Fruit fly (Drosophila melanogaster) whole organism, embryonic: Measurements from ENCODE around the gene CG6912.

Experiments used
- ATbp ChIP-seq: fragments of 200-800 bp; sonication (Bioruptor generic); optimal IDR thresholded peaks from 2 replicates; lab custom pipeline; 2017; ENCODE audit warnings: missing biosample characterization, mild to moderate bottlenecking, missing genetic modification characterization, missing genetic modification reagents
- Adf1 ChIP-seq: fragments of 200-800 bp; sonication (Bioruptor generic); IDR thresholded peaks from 2 replicates; pipeline ENCODE4 v1.3.6; 2022; ENCODE audit warnings: missing biosample characterization, missing genetic modification characterization
- Antp ChIP-seq: fragments of 200-800 bp; sonication (Bioruptor generic); optimal IDR thresholded peaks from 3 replicates; lab custom pipeline; 2016; ENCODE audit warnings: missing biosample characterization, missing genetic modification characterization
- Blimp-1 ChIP-seq: fragments of 200-800 bp; sonication (Bioruptor generic); optimal IDR thresholded peaks from 3 replicates; lab custom pipeline; 2018; ENCODE audit warnings: missing biosample characterization, missing genetic modification characterization, mild to moderate bottlenecking, moderate library complexity, missing genetic modification reagents
- CG10209 ChIP-seq: fragments of 200-800 bp; sonication (Bioruptor generic); optimal IDR thresholded peaks from 3 replicates; lab custom pipeline; 2017; ENCODE audit warnings: missing biosample characterization, mild to moderate bottlenecking, missing genetic modification characterization, missing genetic modification reagents
- CG10959 ChIP-seq: fragments of 200-800 bp; sonication (Bioruptor generic); IDR thresholded peaks from 2 replicates; pipeline ENCODE4 v1.3.6; 2022; ENCODE audit warnings: missing biosample characterization, missing genetic modification characterization
- CG13424 ChIP-seq: fragments of 200-800 bp; sonication (Bioruptor generic); optimal IDR thresholded peaks from 2 replicates; lab custom pipeline; 2019; ENCODE audit warnings: missing biosample characterization, mild to moderate bottlenecking, missing genetic modification characterization, moderate library complexity
- CG14860 ChIP-seq: fragments of 200-800 bp; sonication (Bioruptor generic); IDR thresholded peaks from 3 replicates; pipeline ENCODE4 v1.3.6; 2022; ENCODE audit warnings: missing biosample characterization, missing genetic modification characterization; ENCODE audit not compliant: partially characterized antibody
- CG18619 ChIP-seq: fragments of 200-800 bp; sonication (Bioruptor generic); optimal IDR thresholded peaks from 3 replicates; lab custom pipeline; 2017; ENCODE audit warnings: missing biosample characterization, mild to moderate bottlenecking, missing genetic modification characterization
- CG2712 ChIP-seq: fragments of 200-800 bp; optimal IDR thresholded peaks from 3 replicates; lab custom pipeline; 2019; ENCODE audit warnings: missing biosample characterization, mild to moderate bottlenecking, missing genetic modification characterization, moderate library complexity
- CG2875 ChIP-seq: fragments of 200-800 bp; sonication (Bioruptor generic); optimal IDR thresholded peaks from 2 replicates; lab custom pipeline; 2017; ENCODE audit warnings: missing biosample characterization, mild to moderate bottlenecking, missing genetic modification characterization, missing genetic modification reagents
- CG6854 ChIP-seq: fragments of 200-800 bp; sonication (Bioruptor generic); optimal IDR thresholded peaks from 3 replicates; lab custom pipeline; 2017; ENCODE audit warnings: missing biosample characterization, mild to moderate bottlenecking, missing genetic modification characterization
- CG7839 ChIP-seq: fragments of 200-800 bp; sonication (Bioruptor generic); optimal IDR thresholded peaks from 3 replicates; lab custom pipeline; 2018; ENCODE audit warnings: missing biosample characterization, mild to moderate bottlenecking, missing genetic modification characterization, moderate library complexity
- CG9727 ChIP-seq: fragments of 200-800 bp; sonication (Bioruptor generic); optimal IDR thresholded peaks from 3 replicates; lab custom pipeline; 2017; ENCODE audit warnings: missing biosample characterization, mild to moderate bottlenecking, missing genetic modification characterization
- CG9932 ChIP-seq: fragments of 200-800 bp; sonication (Bioruptor generic); IDR thresholded peaks from 2 replicates; pipeline ENCODE4 v1.3.6; 2022; ENCODE audit warnings: missing biosample characterization, missing genetic modification characterization
- CrebB ChIP-seq: fragments of 200-800 bp; sonication (Bioruptor generic); optimal IDR thresholded peaks from 3 replicates; lab custom pipeline; 2018; ENCODE audit warnings: missing biosample characterization, mild to moderate bottlenecking, missing genetic modification characterization
- Doc3 ChIP-seq: fragments of 200-800 bp; sonication (Bioruptor generic); IDR thresholded peaks from 3 replicates; pipeline ENCODE4 v1.3.6; 2022; ENCODE audit warnings: missing biosample characterization, missing genetic modification characterization; ENCODE audit not compliant: partially characterized antibody
- E2f2 ChIP-seq: fragments of 200-800 bp; sonication (Bioruptor generic); IDR thresholded peaks from 2 replicates; pipeline ENCODE4 v1.3.6; 2022; ENCODE audit warnings: missing biosample characterization, missing genetic modification characterization
- ERR ChIP-seq: fragments of 200-800 bp; sonication (Bioruptor generic); optimal IDR thresholded peaks from 2 replicates; lab custom pipeline; 2016; ENCODE audit warnings: missing biosample characterization, missing genetic modification characterization
- Fer3 ChIP-seq: fragments of 200-800 bp; sonication (Bioruptor generic); optimal IDR thresholded peaks from 2 replicates; lab custom pipeline; 2018; ENCODE audit warnings: missing biosample characterization, mild to moderate bottlenecking, missing genetic modification characterization, moderate library complexity
- Nf-YA ChIP-seq: fragments of 200-800 bp; sonication (Bioruptor generic); IDR thresholded peaks from 2 replicates; pipeline ENCODE4 v1.3.6; 2022; ENCODE audit warnings: missing biosample characterization, missing genetic modification characterization
- Nf-YC ChIP-seq: fragments of 200-800 bp; optimal IDR thresholded peaks from 3 replicates; lab custom pipeline; 2019; ENCODE audit warnings: missing biosample characterization, mild to moderate bottlenecking, missing genetic modification characterization, moderate library complexity
- Optix ChIP-seq: fragments of 200-800 bp; sonication (Bioruptor generic); IDR thresholded peaks from 3 replicates; pipeline ENCODE4 v1.3.6; 2022; ENCODE audit warnings: missing biosample characterization, missing genetic modification characterization
- Poxn ChIP-seq: fragments of 200-800 bp; sonication (Bioruptor generic); IDR thresholded peaks from 2 replicates; pipeline ENCODE4 v1.3.6; 2022; ENCODE audit warnings: missing biosample characterization, missing genetic modification characterization
- Sry-δ ChIP-seq: fragments of 200-800 bp; sonication (Bioruptor generic); optimal IDR thresholded peaks from 2 replicates; lab custom pipeline; 2016; ENCODE audit warnings: missing biosample characterization, missing genetic modification characterization
- Ssrp ChIP-seq: fragments of 200-800 bp; sonication (Bioruptor generic); optimal IDR thresholded peaks from 2 replicates; lab custom pipeline; 2018; ENCODE audit warnings: missing biosample characterization, mild to moderate bottlenecking, missing genetic modification characterization, moderate library complexity
- Xrp1 ChIP-seq: fragments of 200-800 bp; sonication (Bioruptor generic); IDR thresholded peaks from 2 replicates; pipeline ENCODE4 v1.3.6; 2022; ENCODE audit warnings: missing biosample characterization, missing genetic modification characterization
- ase ChIP-seq: fragments of 200-800 bp; sonication (Bioruptor generic); IDR thresholded peaks from 3 replicates; pipeline ENCODE4 v1.3.6; 2022; ENCODE audit warnings: missing biosample characterization, missing genetic modification characterization
- btn ChIP-seq: fragments of 200-800 bp; sonication (Bioruptor generic); optimal IDR thresholded peaks from 2 replicates; lab custom pipeline; 2016; ENCODE audit warnings: missing biosample characterization, missing genetic modification characterization
- caup ChIP-seq: fragments of 200-800 bp; sonication (Bioruptor generic); optimal IDR thresholded peaks from 3 replicates; lab custom pipeline; 2017; ENCODE audit warnings: missing biosample characterization, mild to moderate bottlenecking, missing genetic modification characterization, moderate library complexity; ENCODE audit not compliant: severe bottlenecking
- cg ChIP-seq: fragments of 200-800 bp; sonication (Bioruptor generic); optimal IDR thresholded peaks from 3 replicates; lab custom pipeline; 2019; ENCODE audit warnings: missing biosample characterization, mild to moderate bottlenecking, missing genetic modification characterization, moderate library complexity
- cwo ChIP-seq: fragments of 200-800 bp; sonication (Bioruptor generic); optimal IDR thresholded peaks from 3 replicates; lab custom pipeline; 2017; ENCODE audit warnings: missing biosample characterization, missing genetic modification characterization, mild to moderate bottlenecking, moderate library complexity, missing genetic modification reagents
- dpn ChIP-seq, 2 experiments: fragments of 200-800 bp; sonication (Bioruptor generic); optimal IDR thresholded peaks; 3 replicates each; lab custom pipeline; 2016; ENCODE audit warnings: missing biosample characterization in 2 of 2, missing genetic modification characterization in 2 of 2
- dysf ChIP-seq: fragments of 200-800 bp; sonication (Bioruptor generic); IDR thresholded peaks from 3 replicates; pipeline ENCODE4 v1.3.6; 2022; ENCODE audit warnings: missing biosample characterization, missing genetic modification characterization
- grau ChIP-seq: fragments of 200-800 bp; optimal IDR thresholded peaks from 3 replicates; lab custom pipeline; 2019; ENCODE audit warnings: missing biosample characterization, mild to moderate bottlenecking, missing genetic modification characterization, moderate library complexity
- ind ChIP-seq: fragments of 200-800 bp; sonication (Bioruptor generic); optimal IDR thresholded peaks from 3 replicates; lab custom pipeline; 2016; ENCODE audit warnings: missing biosample characterization, missing genetic modification characterization
- klu ChIP-seq: fragments of 200-800 bp; sonication (Bioruptor generic); IDR thresholded peaks from 2 replicates; pipeline ENCODE4 v1.3.6; 2022; ENCODE audit warnings: missing biosample characterization, missing genetic modification characterization
- lab ChIP-seq: fragments of 200-800 bp; sonication (Bioruptor generic); optimal IDR thresholded peaks from 3 replicates; lab custom pipeline; 2017; ENCODE audit warnings: missing biosample characterization, missing genetic modification characterization, mild to moderate bottlenecking, moderate library complexity, missing genetic modification reagents
- lmd ChIP-seq: fragments of 200-800 bp; sonication (Bioruptor generic); IDR thresholded peaks from 2 replicates; pipeline ENCODE4 v1.3.6; 2022; ENCODE audit warnings: missing biosample characterization, missing genetic modification characterization
- lov ChIP-seq, 2 experiments: fragments of 200-800 bp in 1 of 2; fragments of >200 bp in 1 of 2; sonication (Bioruptor generic) in 1 of 2; IDR thresholded peaks in 1 of 2; optimal IDR thresholded peaks in 1 of 2; 2 replicates in 1 of 2; 3 replicates in 1 of 2; pipeline versions ENCODE4 v1.3.6 to Lab custom; 2017 to 2022; ENCODE audit warnings: missing biosample characterization in 1 of 2, missing genetic modification characterization in 1 of 2
- org-1 ChIP-seq: fragments of 200-800 bp; sonication (Bioruptor generic); optimal IDR thresholded peaks from 2 replicates; lab custom pipeline; 2017; ENCODE audit warnings: missing biosample characterization, missing genetic modification characterization
- peb ChIP-seq: fragments of 200-800 bp; sonication (Bioruptor generic); IDR thresholded peaks from 2 replicates; pipeline ENCODE4 v1.3.6; 2022; ENCODE audit warnings: missing biosample characterization, missing genetic modification characterization
- ro ChIP-seq: fragments of 200-800 bp; sonication (Bioruptor generic); IDR thresholded peaks from 2 replicates; pipeline ENCODE4 v1.3.6; 2022; ENCODE audit warnings: missing biosample characterization, missing genetic modification characterization
- scrt ChIP-seq: fragments of 200-800 bp; sonication (Bioruptor generic); optimal IDR thresholded peaks from 2 replicates; lab custom pipeline; 2018; ENCODE audit warnings: missing biosample characterization, mild to moderate bottlenecking, missing genetic modification characterization, moderate library complexity
- sd ChIP-seq: fragments of 200-800 bp; sonication (Bioruptor generic); optimal IDR thresholded peaks from 3 replicates; lab custom pipeline; 2018; ENCODE audit warnings: missing biosample characterization, mild to moderate bottlenecking, missing genetic modification characterization, moderate library complexity

CG6912 gene

DNA sequence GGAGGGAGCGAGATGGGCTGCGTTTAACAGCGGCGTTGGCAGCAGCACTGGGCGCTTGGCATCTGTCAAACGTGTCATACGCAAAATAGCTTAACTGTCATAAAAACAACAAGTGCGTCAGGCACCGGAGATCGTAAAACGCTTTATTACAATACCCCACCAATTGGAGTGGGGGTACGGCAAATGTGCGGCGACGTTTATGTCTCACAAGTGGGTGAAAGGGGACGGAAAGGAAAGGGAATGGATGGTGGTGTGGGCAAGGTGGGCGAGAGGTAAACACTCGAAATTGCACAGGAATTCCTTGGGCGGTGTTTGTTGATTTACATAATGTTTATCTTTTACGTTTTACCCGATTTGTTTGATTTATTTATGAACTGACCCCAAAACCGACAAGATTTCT, 6.8 kb downstream of the CG6912 start (continued):
- TF ChIP-seq scrt (GFP tag; lab: Kevin White, UChicago), result peak; percentile 16

DNA sequence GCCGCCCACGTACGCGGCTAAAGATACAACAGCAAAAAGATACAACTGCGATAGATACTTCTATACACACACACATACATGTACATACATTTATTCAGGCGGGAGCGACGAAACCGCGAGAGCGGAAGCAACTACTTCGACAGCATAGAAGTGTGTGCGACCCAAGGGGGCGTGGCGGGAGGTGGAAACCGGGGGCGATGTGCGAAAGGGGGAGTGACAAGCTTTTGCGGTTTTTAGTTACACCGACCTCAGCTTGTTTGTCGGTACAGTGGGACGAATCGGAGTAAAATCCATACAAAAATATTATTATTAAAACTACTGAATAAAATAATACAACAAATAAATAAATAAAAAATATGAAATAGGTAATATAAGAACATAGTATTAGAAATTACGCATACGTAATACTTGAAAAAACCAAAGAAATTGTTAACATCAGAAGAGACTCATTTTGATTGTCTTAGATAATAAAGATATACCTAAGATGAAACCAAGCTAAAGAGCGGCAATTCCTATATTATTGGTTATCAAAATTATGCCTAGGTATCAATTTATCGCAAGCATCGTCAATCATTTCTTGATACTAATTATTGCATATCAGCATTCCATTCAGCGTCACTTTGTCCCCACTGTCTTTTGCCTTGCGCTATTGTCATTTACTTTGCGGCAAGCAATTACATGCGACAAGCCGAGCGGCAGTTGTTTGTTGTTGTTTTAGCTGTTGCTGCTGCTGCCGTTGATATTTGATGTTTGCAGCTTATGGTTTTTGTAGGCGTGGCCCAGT, 8.0 kb downstream of the CG6912 start:
- TF ChIP-seq dpn (GFP tag; optimal IDR thresholded peaks at IDR 0.05; lab: Kevin White, UChicago) (peak in 1 of 2 experiments; percentile 33), Poxn (GFP tag; lab: Robert Waterston, UW) (no peak), Antp (GFP tag; lab: Kevin White, UChicago) (no peak), Blimp-1 (peak; percentile 16), peb (GFP tag; lab: Robert Waterston, UW) (no peak), lmd (GFP tag; lab: Robert Waterston, UW) (peak; percentile 33; the same call in 1 of the 2 replicates), CG13424 (tag; lab: Kevin White, UChicago) (peak; percentile 43), ind (peak; percentile 27), CG9727 (peak; percentile 56), dysf (GFP tag; lab: Robert Waterston, UW) (peak; percentile 44; the same call in 1 of the 3 replicates), CrebB (tag; lab: Kevin White, UChicago) (no peak), ro (GFP tag; lab: Robert Waterston, UW) (no peak), ATbp (GFP tag; lab: Kevin White, UChicago) (peak; percentile 55), Xrp1 (GFP tag; lab: Robert Waterston, UW) (peak; percentile 22; the same call in 1 of the 2 replicates), CG6854 (peak; percentile 23), Sry-δ (GFP tag; lab: Kevin White, UChicago) (no peak), lab (peak; percentile 30), Nf-YA (GFP tag; lab: Robert Waterston, UW) (0 out of 2 replicates have a peak, but pooled peaks have one; percentile 6), CG10209 (GFP tag; lab: Kevin White, UChicago) (peak; percentile 49), Ssrp (tag; lab: Kevin White, UChicago) (peak; percentile 18), CG7839 (tag; lab: Kevin White, UChicago) (peak; percentile 62), btn (GFP tag; lab: Kevin White, UChicago) (no peak), E2f2 (GFP tag; lab: Robert Waterston, UW) (peak; percentile 20; the same call in 1 of the 2 replicates), Nf-YC (peak; percentile 43), CG2875 (GFP tag; lab: Kevin White, UChicago) (peak; percentile 6), CG14860 (no peak), cwo (GFP tag; lab: Kevin White, UChicago) (peak; percentile 29), caup (GFP tag; lab: Kevin White, UChicago) (peak; percentile 11), Fer3 (tag; lab: Kevin White, UChicago) (peak; percentile 14), CG2712 (peak; percentile 64), ERR (no peak), Doc3 (GFP tag; lab: Robert Waterston, UW) (no peak), Adf1 (GFP tag; lab: Robert Waterston, UW) (peak; percentile 38; the same call in 1 of the 2 replicates), org-1 (GFP tag; lab: Kevin White, UChicago) (peak; percentile 29), CG9932 (GFP tag; lab: Robert Waterston, UW) (0 out of 2 replicates have a peak, but pooled peaks have one; percentile 11), grau (tag; lab: Kevin White, UChicago) (peak; percentile 65), sd (tag; lab: Kevin White, UChicago) (peak; percentile 38), klu (GFP tag; lab: Robert Waterston, UW) (peak; percentile 47; the same call in 1 of the 2 replicates), Optix (GFP tag; lab: Robert Waterston, UW) (no peak), CG18619 (GFP tag; lab: Kevin White, UChicago) (peak; percentile 43), ase (GFP tag; lab: Robert Waterston, UW) (0 out of 3 replicates have a peak, but pooled peaks have one; percentile 4), lov (optimal IDR thresholded peaks at IDR 0.05; lab: Kevin White, UChicago) (no peak), lov (GFP tag; IDR thresholded peaks at IDR 0.05; lab: Robert Waterston, UW) (peak; percentile 43; the same call in 1 of the 3 replicates), CG10959 (GFP tag; lab: Robert Waterston, UW) (no peak), cg (GFP tag; lab: Kevin White, UChicago) (peak; percentile 54)
